Worm (Caenorhabditis elegans): ENCODE measurements around the gene T25B6.6.

The T25B6.6 gene

ce11 chrX:8996496-8997116 is 26.1 kb downstream of the T25B6.6 start:
- TF ChIP-seq lin-14 (GFP tag; optimal IDR thresholded peaks at IDR 0.05) (peak; percentile 66), vab-15 (tag; optimal IDR thresholded peaks at IDR 0.05) (no peak), nhr-20 (tag; optimal IDR thresholded peaks at IDR 0.05) (no peak), aha-1 (tag; optimal IDR thresholded peaks at IDR 0.05) (no peak), fkh-10 (GFP tag; optimal IDR thresholded peaks at IDR 0.05) (peak; percentile 89), snu-23 (GFP tag; optimal IDR thresholded peaks at IDR 0.05) (no peak)

- TF ChIP-seq aly-2 (tag; optimal IDR thresholded peaks at IDR 0.05) (no peak), ets-5 (GFP tag; IDR thresholded peaks at IDR 0.05) (no peak), ceh-63 (GFP tag; optimal IDR thresholded peaks at IDR 0.05) (no peak), unc-130 (tag; optimal IDR thresholded peaks at IDR 0.05) (no peak), sox-4 (tag; optimal IDR thresholded peaks at IDR 0.05) (no peak), nhr-19 (GFP tag; conservative IDR thresholded peaks at IDR 0.05) (peak; percentile 14; the same call in 1 of the 2 replicates), hlh-4 (tag; optimal IDR thresholded peaks at IDR 0.05) (no peak), ama-1 (optimal IDR thresholded peaks at IDR 0.05) (no peak), skn-1 (tag; optimal IDR thresholded peaks at IDR 0.05) (no peak), mdl-1 (tag; optimal IDR thresholded peaks at IDR 0.05) (no peak), lir-3 (tag; optimal IDR thresholded peaks at IDR 0.05; ENCODE audit: poor library complexity) (peak; percentile 16), grh-1 (GFP tag; IDR thresholded peaks at IDR 0.05) (no peak), swsn-7 (tag; optimal IDR thresholded peaks at IDR 0.05) (peak; percentile 51), nhr-90 (tag; optimal IDR thresholded peaks at IDR 0.05; ENCODE audit: poor library complexity) (no peak), efl-3 (GFP tag; optimal IDR thresholded peaks at IDR 0.05) (no peak), nhr-77 (tag; optimal IDR thresholded peaks at IDR 0.05) (no peak), lin-39 (tag; optimal IDR thresholded peaks at IDR 0.05) (no peak), blmp-1 (tag; optimal IDR thresholded peaks at IDR 0.05) (no peak), fkh-4 (tag; optimal IDR thresholded peaks at IDR 0.05; ENCODE audit: borderline replicate concordance) (no peak), tlp-1 (tag; optimal IDR thresholded peaks at IDR 0.05) (no peak), egl-27 (tag; optimal IDR thresholded peaks at IDR 0.05) (no peak), nhr-237 (tag; optimal IDR thresholded peaks at IDR 0.05) (no peak), hlh-17 (GFP tag; optimal IDR thresholded peaks at IDR 0.05; ENCODE audit: borderline replicate concordance) (no peak), vab-15 (tag; optimal IDR thresholded peaks at IDR 0.05) (no peak), unc-98 (GFP tag; IDR thresholded peaks at IDR 0.05) (no peak), dpl-1 (GFP tag; optimal IDR thresholded peaks at IDR 0.05) (peak in 1 of 3 experiments; percentile 2), nhr-76 (tag; optimal IDR thresholded peaks at IDR 0.05) (no peak), snu-23 (GFP tag; optimal IDR thresholded peaks at IDR 0.05) (peak; percentile 59), snpc-4 (tag; optimal IDR thresholded peaks at IDR 0.05) (no peak), irx-1 (tag; optimal IDR thresholded peaks at IDR 0.05) (no peak), sup-37 (GFP tag; optimal IDR thresholded peaks at IDR 0.05) (no peak), ceh-82 (tag; optimal IDR thresholded peaks at IDR 0.05) (peak in 2 of 3 experiments; percentile 53 to 59), aha-1 (tag; optimal IDR thresholded peaks at IDR 0.05) (no peak), nhr-11 (tag; optimal IDR thresholded peaks at IDR 0.05) (no peak), C34B4.2 (tag; optimal IDR thresholded peaks at IDR 0.05) (no peak), mab-9 (GFP tag; IDR thresholded peaks at IDR 0.05) (no peak), ceh-90 (tag; optimal IDR thresholded peaks at IDR 0.05) (no peak), fos-1 (tag; optimal IDR thresholded peaks at IDR 0.05) (no peak), C16A3.4 (tag; optimal IDR thresholded peaks at IDR 0.05) (no peak), nhr-71 (tag; optimal IDR thresholded peaks at IDR 0.05) (peak; percentile 68), xbp-1 (tag; optimal IDR thresholded peaks at IDR 0.05) (peak; percentile 36), Y116A8C.19 (tag; optimal IDR thresholded peaks at IDR 0.05; ENCODE audit: borderline replicate concordance) (no peak), jun-1 (tag; optimal IDR thresholded peaks at IDR 0.05) (no peak), pax-3 (tag; optimal IDR thresholded peaks at IDR 0.05) (no peak), lin-35 (GFP tag; optimal IDR thresholded peaks at IDR 0.05) (peak in 1 of 2 experiments; percentile 11), ztf-4 (tag; optimal IDR thresholded peaks at IDR 0.05) (no peak), sptf-1 (tag; optimal IDR thresholded peaks at IDR 0.05) (no peak), unc-30 (tag; optimal IDR thresholded peaks at IDR 0.05) (no peak)
These were observed 27.1 kb downstream of the T25B6.6 start for ce11 chrX:8995527-8995946.

Measured in whole organism, L1 larva.